Worm (Caenorhabditis elegans) whole organism, L2 larva: Measurements from ENCODE around the gene acl-14.
A peak's percentile ranks its signal among the peaks of the same experiment; 100 is the strongest.

Source experiments
- Y55F3AM.14 ChIP-seq: fragments of 200-800 bp; sonication (Bioruptor generic); optimal IDR thresholded peaks from 2 replicates; lab custom pipeline; 2018; ENCODE audit warnings: mild to moderate bottlenecking, missing genetic modification characterization, missing compliant biosample characterization
- ZK546.5 ChIP-seq: sonication (generic microtip); optimal IDR thresholded peaks from 2 replicates; lab custom pipeline; 2017; ENCODE audit warnings: missing biosample characterization, missing genetic modification characterization
- alr-1 ChIP-seq: fragments of 150-350 bp; optimal IDR thresholded peaks from 2 replicates; lab custom pipeline; 2014; ENCODE audit warnings: missing biosample characterization, missing genetic modification characterization
- aly-2 ChIP-seq: fragments of 150-350 bp; optimal IDR thresholded peaks from 2 replicates; lab custom pipeline; 2014; ENCODE audit warnings: missing biosample characterization, missing genetic modification characterization
- ama-1 ChIP-seq: fragments of 150-350 bp; optimal IDR thresholded peaks from 2 replicates; lab custom pipeline; 2018; ENCODE audit warnings: inconsistent platforms
- blmp-1 ChIP-seq: sonication (generic microtip); optimal IDR thresholded peaks from 2 replicates; lab custom pipeline; 2017; ENCODE audit warnings: missing genetic modification characterization, mild to moderate bottlenecking, missing compliant biosample characterization, antibody characterized with exemption, moderate library complexity; ENCODE audit not compliant: insufficient read depth
- ceh-16 ChIP-seq: fragments of 150-350 bp; optimal IDR thresholded peaks from 2 replicates; lab custom pipeline; 2014; ENCODE audit warnings: missing biosample characterization, missing genetic modification characterization
- ceh-82 ChIP-seq: fragments of 150-350 bp; optimal IDR thresholded peaks from 2 replicates; lab custom pipeline; 2014; ENCODE audit warnings: missing biosample characterization, missing genetic modification characterization
- crh-2 ChIP-seq: sonication (generic microtip); optimal IDR thresholded peaks from 2 replicates; lab custom pipeline; 2017; ENCODE audit warnings: missing biosample characterization, missing genetic modification characterization
- dmd-4 ChIP-seq: sonication (generic microtip); optimal IDR thresholded peaks from 2 replicates; lab custom pipeline; 2017; ENCODE audit warnings: missing biosample characterization, missing genetic modification characterization
- egl-27 ChIP-seq: sonication (generic microtip); optimal IDR thresholded peaks from 3 replicates; lab custom pipeline; 2017; ENCODE audit warnings: missing biosample characterization, missing genetic modification reagents, missing genetic modification characterization
- elt-3 ChIP-seq: sonication (generic microtip); optimal IDR thresholded peaks from 2 replicates; lab custom pipeline; 2017; ENCODE audit warnings: missing biosample characterization, missing genetic modification characterization
- fos-1 ChIP-seq: fragments of 150-350 bp; optimal IDR thresholded peaks from 2 replicates; lab custom pipeline; 2014; ENCODE audit warnings: missing biosample characterization, missing genetic modification characterization
- gmeb-1 ChIP-seq: fragments of 150-350 bp; optimal IDR thresholded peaks from 2 replicates; lab custom pipeline; 2014; ENCODE audit warnings: missing biosample characterization, missing genetic modification characterization
- lin-11 ChIP-seq: fragments of 150-350 bp; sonication (generic microtip); optimal IDR thresholded peaks from 2 replicates; lab custom pipeline; 2014; ENCODE audit warnings: missing biosample characterization, missing genetic modification characterization, inconsistent platforms, mixed read lengths
- lin-13 ChIP-seq: fragments of 150-350 bp; optimal IDR thresholded peaks from 2 replicates; lab custom pipeline; 2014; ENCODE audit warnings: missing biosample characterization, missing genetic modification reagents, missing genetic modification characterization
- lin-39 ChIP-seq: fragments of 150-350 bp; optimal IDR thresholded peaks from 2 replicates; lab custom pipeline; 2014; ENCODE audit warnings: missing biosample characterization, missing genetic modification reagents, missing genetic modification characterization
- lsy-2 ChIP-seq, 2 experiments: fragments of 150-350 bp in 1 of 2; sonication (generic microtip) in 1 of 2; optimal IDR thresholded peaks; 2 replicates each; lab custom pipeline; 2014 to 2017; ENCODE audit warnings: missing biosample characterization in 2 of 2, missing genetic modification characterization in 2 of 2
- mab-5 ChIP-seq: fragments of 150-350 bp; optimal IDR thresholded peaks from 2 replicates; lab custom pipeline; 2014; ENCODE audit warnings: missing biosample characterization, missing genetic modification characterization
- mbf-1 ChIP-seq: sonication (generic microtip); optimal IDR thresholded peaks from 2 replicates; lab custom pipeline; 2017; ENCODE audit warnings: missing biosample characterization, missing genetic modification characterization
- nhr-11 ChIP-seq: fragments of 150-350 bp; optimal IDR thresholded peaks from 2 replicates; lab custom pipeline; 2014; ENCODE audit warnings: missing biosample characterization, missing genetic modification characterization
- nhr-129 ChIP-seq: fragments of 150-350 bp; optimal IDR thresholded peaks from 2 replicates; lab custom pipeline; 2014; ENCODE audit warnings: missing biosample characterization, missing genetic modification characterization
- nhr-21 ChIP-seq: fragments of 150-350 bp; optimal IDR thresholded peaks from 2 replicates; lab custom pipeline; 2014; ENCODE audit warnings: missing biosample characterization, missing genetic modification characterization
- nhr-23 ChIP-seq: fragments of 150-350 bp; optimal IDR thresholded peaks from 2 replicates; lab custom pipeline; 2014; ENCODE audit warnings: missing biosample characterization, missing genetic modification reagents, missing genetic modification characterization
- nhr-237 ChIP-seq: fragments of 150-350 bp; optimal IDR thresholded peaks from 2 replicates; lab custom pipeline; 2014; ENCODE audit warnings: missing biosample characterization, missing genetic modification characterization
- nhr-25 ChIP-seq: fragments of 150-350 bp; sonication (generic microtip); optimal IDR thresholded peaks from 3 replicates; lab custom pipeline; 2014; ENCODE audit warnings: missing biosample characterization, missing genetic modification characterization
- peb-1 ChIP-seq: fragments of 150-350 bp; optimal IDR thresholded peaks from 2 replicates; lab custom pipeline; 2014; ENCODE audit warnings: missing biosample characterization, missing genetic modification characterization
- sem-4 ChIP-seq: fragments of 150-350 bp; optimal IDR thresholded peaks from 2 replicates; lab custom pipeline; 2014; ENCODE audit warnings: missing biosample characterization, missing genetic modification reagents, missing genetic modification characterization
- skn-1 ChIP-seq: sonication (generic microtip); optimal IDR thresholded peaks from 2 replicates; lab custom pipeline; 2017; ENCODE audit warnings: missing biosample characterization, missing genetic modification characterization
- sma-3 ChIP-seq: sonication (generic microtip); optimal IDR thresholded peaks from 2 replicates; lab custom pipeline; 2016; ENCODE audit warnings: missing genetic modification reagents, missing genetic modification characterization, missing compliant biosample characterization
- sma-9 ChIP-seq, 2 experiments: fragments of 150-350 bp in 1 of 2; sonication (generic microtip) in 1 of 2; optimal IDR thresholded peaks; 2 replicates each; lab custom pipeline; 2014 to 2016; ENCODE audit warnings: missing genetic modification characterization in 2 of 2, mild to moderate bottlenecking in 1 of 2, missing biosample characterization in 1 of 2, missing compliant biosample characterization in 1 of 2, missing genetic modification reagents in 1 of 2, moderate library complexity in 1 of 2
- unc-39 ChIP-seq: fragments of 150-350 bp; optimal IDR thresholded peaks from 2 replicates; lab custom pipeline; 2014; ENCODE audit warnings: missing biosample characterization, missing genetic modification characterization
- unc-55 ChIP-seq: fragments of 150-350 bp; sonication (generic microtip); optimal IDR thresholded peaks from 3 replicates; lab custom pipeline; 2014; ENCODE audit warnings: missing biosample characterization, missing genetic modification reagents, missing genetic modification characterization
- ztf-1 ChIP-seq: fragments of 200-800 bp; sonication (Bioruptor generic); conservative IDR thresholded peaks from 2 replicates; pipeline ENCODE4 v1.3.6; 2022; ENCODE audit warnings: missing genetic modification characterization, missing compliant biosample characterization

acl-14 gene

DNA sequence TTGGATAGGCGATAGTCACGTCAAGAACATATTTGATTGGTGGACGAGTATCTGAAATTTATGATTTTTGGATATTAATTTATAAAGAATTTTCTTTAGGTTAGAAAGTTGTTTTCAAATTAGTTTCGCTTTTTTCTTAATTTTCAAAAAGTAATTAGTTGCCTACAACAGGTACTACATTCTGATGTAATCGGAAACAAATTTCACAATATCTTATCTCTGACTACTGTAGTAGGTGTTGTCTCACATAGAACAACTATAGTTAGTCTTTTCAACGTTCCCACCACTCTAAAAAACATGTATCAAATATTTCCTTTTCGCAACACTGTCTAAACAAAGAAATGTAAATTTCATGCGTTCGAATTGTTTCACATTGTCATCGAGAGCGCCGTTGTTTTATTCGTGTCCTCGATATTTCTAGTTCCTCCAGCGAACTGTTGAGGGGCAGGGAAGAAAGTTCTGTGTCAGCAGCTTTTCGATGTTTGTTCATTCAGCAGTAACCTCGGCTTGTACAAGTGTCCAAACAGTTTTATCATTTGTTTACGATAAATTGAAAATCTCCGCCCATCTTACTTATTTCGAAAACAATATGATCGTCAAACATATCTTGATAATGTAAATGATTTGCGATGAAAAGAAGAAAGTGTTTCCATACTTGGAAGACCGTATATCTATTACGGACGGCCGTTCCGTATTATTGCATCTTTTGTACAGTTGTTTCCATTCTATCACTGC is 4.0 kb downstream of the acl-14 start:
- TF ChIP-seq sem-4 (tag; lab: Kevin White, UChicago) (no peak), dmd-4 (tag; lab: Kevin White, UChicago) (no peak), ZK546.5 (tag; lab: Kevin White, UChicago) (no peak)

DNA sequence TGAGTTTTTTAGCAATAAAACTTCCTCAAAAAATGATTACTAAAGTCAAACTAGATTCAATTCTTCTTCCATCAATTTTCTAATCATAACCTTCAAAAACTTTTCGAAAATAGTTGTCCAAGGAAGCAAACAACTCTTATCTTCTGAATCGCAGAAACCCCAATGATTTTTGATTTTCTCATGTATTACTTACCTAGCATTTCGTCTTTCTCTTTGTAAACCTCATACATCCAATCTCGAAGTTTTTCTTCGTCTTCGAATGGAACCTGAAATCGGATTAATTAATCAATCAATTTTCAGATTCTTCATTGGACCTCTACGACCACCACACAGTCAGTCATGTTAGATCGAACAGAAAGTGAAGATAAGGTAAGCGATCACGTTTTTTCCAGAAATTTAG is 4.8 kb downstream of the acl-14 start, which contains the start of gene K07B1.4:
K07B1.4 (plus strand) TSS at position 301 of the 400 bp plus-strand sequence.
- no peak for TF ChIP-seq nhr-237 (tag; lab: Kevin White, UChicago)
- no peak for TF ChIP-seq skn-1 (tag; lab: Kevin White, UChicago)
- no peak for TF ChIP-seq unc-39
- TF ChIP-seq nhr-23 (tag; lab: Kevin White, UChicago): no peak

DNA sequence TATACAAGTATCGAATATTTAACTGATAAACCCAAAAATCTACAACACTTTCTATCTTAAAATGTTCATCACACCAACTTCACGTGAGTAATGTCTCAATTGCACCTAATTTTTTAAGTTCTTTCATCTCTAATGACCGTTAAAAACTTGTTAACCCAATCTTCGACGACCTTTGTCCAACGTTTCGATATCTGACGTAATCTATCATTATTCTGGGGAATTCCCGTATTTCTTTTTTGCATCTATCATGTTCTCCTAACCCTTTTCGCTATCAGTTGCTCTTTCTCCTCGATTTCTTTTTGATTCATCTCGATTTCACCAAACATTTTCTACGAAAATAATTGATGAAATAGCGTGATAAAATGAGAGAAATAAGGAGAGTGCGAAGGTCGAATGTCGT is 5.7 kb downstream of the acl-14 start:
- TF ChIP-seq lin-13 (GFP tag; lab: Kevin White, UChicago) (no peak), sma-9 (GFP tag; optimal IDR thresholded peaks at IDR 0.05; lab: Kevin White, UChicago) (peak; percentile 68), sma-9 (tag; optimal IDR thresholded peaks at IDR 0.05; lab: Kevin White, UChicago) (no peak), sma-3 (GFP tag; lab: Kevin White, UChicago) (peak; percentile 8), mab-5 (tag; lab: Kevin White, UChicago) (no peak), dmd-4 (tag; lab: Kevin White, UChicago) (no peak), lsy-2 (tag; optimal IDR thresholded peaks at IDR 0.05; lab: Kevin White, UChicago) (peak in 1 of 2 experiments; percentile 27), Y55F3AM.14 (GFP tag; lab: Kevin White, UChicago) (no peak), peb-1 (tag; lab: Kevin White, UChicago) (no peak), nhr-21 (tag; lab: Kevin White, UChicago) (peak; percentile 63), nhr-11 (no peak), fos-1 (peak; percentile 59), alr-1 (tag; lab: Kevin White, UChicago) (no peak), mbf-1 (tag; lab: Kevin White, UChicago) (no peak), nhr-129 (tag; lab: Kevin White, UChicago) (no peak), blmp-1 (tag; lab: Kevin White, UChicago) (peak; percentile 48), egl-27 (tag; lab: Kevin White, UChicago) (peak; percentile 45), lin-39 (tag; lab: Kevin White, UChicago) (no peak), unc-55 (GFP tag; lab: Kevin White, UChicago) (no peak), ama-1 (lab: Kevin White, UChicago) (no peak), gmeb-1 (peak; percentile 19), ceh-82 (tag; lab: Kevin White, UChicago) (no peak), ztf-1 (GFP tag; lab: Robert Waterston, UW) (no peak), skn-1 (tag; lab: Kevin White, UChicago) (no peak), crh-2 (tag; lab: Kevin White, UChicago) (no peak), elt-3 (tag; lab: Kevin White, UChicago) (no peak), nhr-25 (tag; lab: Kevin White, UChicago) (peak; percentile 54), ceh-16 (tag; lab: Kevin White, UChicago) (no peak)

DNA sequence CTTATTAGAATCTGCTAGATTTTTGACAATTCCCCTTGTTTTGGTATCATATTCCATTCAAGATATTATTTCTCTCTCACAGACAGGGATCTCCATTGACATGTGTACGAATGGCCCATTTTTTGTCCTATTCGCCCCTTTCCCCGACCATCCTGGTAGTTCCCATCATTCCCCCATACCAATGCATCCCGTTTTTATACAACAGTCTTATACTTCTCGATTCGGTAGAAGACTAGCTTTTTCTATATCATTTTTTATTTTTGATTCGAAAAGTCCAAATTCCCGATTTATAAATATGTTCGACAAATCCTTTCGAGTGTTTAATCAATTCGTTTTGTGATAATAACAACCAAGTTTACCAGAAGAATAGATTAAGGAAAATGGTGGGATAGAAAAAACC is 6.5 kb downstream of the acl-14 start:
- TF ChIP-seq aly-2 (tag; lab: Kevin White, UChicago): no peak
- TF ChIP-seq ztf-1 (GFP tag; lab: Robert Waterston, UW): no peak
- TF ChIP-seq ama-1 (lab: Kevin White, UChicago): peak; percentile 45
- no peak for TF ChIP-seq lin-11 (tag; lab: Kevin White, UChicago)
- no peak for TF ChIP-seq ceh-16 (tag; lab: Kevin White, UChicago)
- no peak for TF ChIP-seq unc-55 (GFP tag; lab: Kevin White, UChicago)
